Fruit fly (Drosophila melanogaster): Measurements from ENCODE around the gene Irp-1A.
A peak's percentile ranks its signal among the peaks of the same experiment; 100 is the strongest.

Irp-1A gene

dm6 chr3R:22720808-22721306, 3.5 kb downstream of the Irp-1A start, which contains the start of gene wge (continued):
- TF ChIP-seq rib (GFP tag; IDR thresholded peaks at IDR 0.05) (no peak), CG16813 (GFP tag; IDR thresholded peaks at IDR 0.05; ENCODE audit: partially characterized antibody) (peak; percentile 66), MESR4 (GFP tag; optimal IDR thresholded peaks at IDR 0.05) (peak; percentile 74), CG6654 (GFP tag; optimal IDR thresholded peaks at IDR 0.05) (no peak), tna (GFP tag; IDR thresholded peaks at IDR 0.05; ENCODE audit: partially characterized antibody) (peak; percentile 58; the same call in 1 of the 2 replicates), lbe (GFP tag; optimal IDR thresholded peaks at IDR 0.05) (peak; percentile 39), pros (GFP tag; optimal IDR thresholded peaks at IDR 0.05) (no peak), CG14667 (GFP tag; IDR thresholded peaks at IDR 0.05) (no peak), toy (GFP tag; IDR thresholded peaks at IDR 0.05) (no peak), sqz (GFP tag; optimal IDR thresholded peaks at IDR 0.05) (peak; percentile 89), ems (GFP tag; optimal IDR thresholded peaks at IDR 0.05) (no peak), prd (optimal IDR thresholded peaks at IDR 0.05) (no peak), prd (GFP tag; IDR thresholded peaks at IDR 0.05) (no peak), grn (GFP tag; optimal IDR thresholded peaks at IDR 0.05) (no peak), run (tag; optimal IDR thresholded peaks at IDR 0.05) (no peak), chinmo (GFP tag; IDR thresholded peaks at IDR 0.05; ENCODE audit: partially characterized antibody) (peak; percentile 71; the same call in 1 of the 4 replicates), pfk (GFP tag; optimal IDR thresholded peaks at IDR 0.05) (no peak), abd-A (tag; optimal IDR thresholded peaks at IDR 0.05) (peak; percentile 31), CG11247 (GFP tag; IDR thresholded peaks at IDR 0.05) (no peak), oc (tag; optimal IDR thresholded peaks at IDR 0.05) (no peak), CG1603 (tag; optimal IDR thresholded peaks at IDR 0.05) (peak; percentile 34), exex (tag; optimal IDR thresholded peaks at IDR 0.05) (no peak), Rx (GFP tag; IDR thresholded peaks at IDR 0.05) (no peak), CG6272 (GFP tag; IDR thresholded peaks at IDR 0.05) (no peak), CG15479 (GFP tag; optimal IDR thresholded peaks at IDR 0.05) (no peak), BEAF-32 (GFP tag; optimal IDR thresholded peaks at IDR 0.05) (peak; percentile 68), pum (GFP tag; optimal IDR thresholded peaks at IDR 0.05) (no peak), kay (GFP tag; optimal IDR thresholded peaks at IDR 0.05) (peak; percentile 81), Gsc (GFP tag; IDR thresholded peaks at IDR 0.05) (no peak), CG11093 (GFP tag; IDR thresholded peaks at IDR 0.05) (no peak), Dref (GFP tag; IDR thresholded peaks at IDR 0.05) (peak; percentile 91), CG18764 (GFP tag; optimal IDR thresholded peaks at IDR 0.05) (no peak), CG34376 (GFP tag; optimal IDR thresholded peaks at IDR 0.05) (no peak), CG4617 (GFP tag; optimal IDR thresholded peaks at IDR 0.05; ENCODE audit: borderline replicate concordance) (peak; percentile 88), gsb (GFP tag; IDR thresholded peaks at IDR 0.05) (no peak), CG12659 (GFP tag; optimal IDR thresholded peaks at IDR 0.05) (peak; percentile 30), CG14710 (tag; optimal IDR thresholded peaks at IDR 0.05) (peak; percentile 50), CG7372 (GFP tag; IDR thresholded peaks at IDR 0.05) (no peak), Nf-YC (tag; optimal IDR thresholded peaks at IDR 0.05) (no peak), Med (GFP tag) (peak; percentile 29), Oli (tag; optimal IDR thresholded peaks at IDR 0.05) (no peak), pb (GFP tag; optimal IDR thresholded peaks at IDR 0.05) (no peak), sima (GFP tag; optimal IDR thresholded peaks at IDR 0.05) (no peak), Max (GFP tag; optimal IDR thresholded peaks at IDR 0.05) (no peak), Scr (GFP tag; IDR thresholded peaks at IDR 0.05; ENCODE audit: partially characterized antibody) (peak; percentile 64), Bteb2 (GFP tag; optimal IDR thresholded peaks at IDR 0.05) (no peak), CG10543 (GFP tag; optimal IDR thresholded peaks at IDR 0.05) (no peak), CG3847 (GFP tag; IDR thresholded peaks at IDR 0.05) (no peak), CG8281 (tag; optimal IDR thresholded peaks at IDR 0.05) (no peak), tin (GFP tag; optimal IDR thresholded peaks at IDR 0.05) (no peak), CG12299 (tag; optimal IDR thresholded peaks at IDR 0.05) (no peak)
